Fruit fly (Drosophila melanogaster) whole organism, embryonic: ENCODE data around the gene Lcp65Aa.
A peak's percentile ranks its signal among the peaks of the same experiment; 100 is the strongest.

Source experiments
- ATbp ChIP-seq: fragments of 200-800 bp; sonication (Bioruptor generic); optimal IDR thresholded peaks from 2 replicates; lab custom pipeline; 2017; ENCODE audit warnings: missing biosample characterization, mild to moderate bottlenecking, missing genetic modification characterization, missing genetic modification reagents
- Asciz ChIP-seq: fragments of 200-800 bp; sonication (Bioruptor generic); optimal IDR thresholded peaks from 2 replicates; lab custom pipeline; 2017; ENCODE audit warnings: missing biosample characterization, mild to moderate bottlenecking, missing genetic modification characterization, missing genetic modification reagents
- Bdp1 ChIP-seq: fragments of 200-800 bp; sonication (Bioruptor generic); optimal IDR thresholded peaks from 3 replicates; lab custom pipeline; 2016; ENCODE audit warnings: missing biosample characterization, missing genetic modification characterization
- CG1233 ChIP-seq: fragments of 200-800 bp; sonication (Bioruptor generic); optimal IDR thresholded peaks from 4 replicates; lab custom pipeline; 2018; ENCODE audit warnings: missing biosample characterization, mild to moderate bottlenecking, missing genetic modification characterization
- CG17359 ChIP-seq: fragments of 200-800 bp; sonication (Bioruptor generic); optimal IDR thresholded peaks from 3 replicates; lab custom pipeline; 2018; ENCODE audit warnings: missing biosample characterization, mild to moderate bottlenecking, missing genetic modification characterization, moderate library complexity
- CG1792 ChIP-seq: fragments of 200-800 bp; sonication (Bioruptor generic); optimal IDR thresholded peaks from 2 replicates; lab custom pipeline; 2016; ENCODE audit warnings: missing biosample characterization, missing genetic modification characterization
- CG2120 ChIP-seq: fragments of 200-800 bp; sonication (Bioruptor generic); optimal IDR thresholded peaks from 3 replicates; lab custom pipeline; 2016; ENCODE audit warnings: missing biosample characterization, missing genetic modification characterization
- CG2199 ChIP-seq: fragments of 200-800 bp; sonication (Bioruptor generic); IDR thresholded peaks from 3 replicates; pipeline ENCODE4 v1.3.6; 2022; ENCODE audit warnings: missing biosample characterization, missing genetic modification characterization
- CG3281 ChIP-seq: fragments of 200-800 bp; sonication (Bioruptor generic); optimal IDR thresholded peaks from 3 replicates; lab custom pipeline; 2017; ENCODE audit warnings: missing biosample characterization, mild to moderate bottlenecking, missing genetic modification characterization
- CG33213 ChIP-seq: fragments of 200-800 bp; sonication (Bioruptor generic); optimal IDR thresholded peaks from 3 replicates; lab custom pipeline; 2016; ENCODE audit warnings: missing biosample characterization, missing genetic modification characterization
- CG4360 ChIP-seq: fragments of 200-800 bp; sonication (Bioruptor generic); IDR thresholded peaks from 2 replicates; pipeline ENCODE4 v1.3.6; 2022; ENCODE audit warnings: missing biosample characterization, missing genetic modification characterization
- CG4404 ChIP-seq: fragments of 200-800 bp; sonication (Bioruptor generic); IDR thresholded peaks from 2 replicates; pipeline ENCODE4 v1.3.6; 2022; ENCODE audit warnings: missing biosample characterization, missing genetic modification characterization
- CG4424 ChIP-seq: fragments of 200-800 bp; sonication (Bioruptor generic); optimal IDR thresholded peaks from 3 replicates; lab custom pipeline; 2016; ENCODE audit warnings: missing biosample characterization, missing genetic modification characterization
- CG7963 ChIP-seq: fragments of 200-800 bp; sonication (Bioruptor generic); IDR thresholded peaks from 3 replicates; pipeline ENCODE4 v1.3.6; 2022; ENCODE audit warnings: missing biosample characterization, missing genetic modification characterization; ENCODE audit not compliant: partially characterized antibody
- Doc3 ChIP-seq: fragments of 200-800 bp; sonication (Bioruptor generic); IDR thresholded peaks from 3 replicates; pipeline ENCODE4 v1.3.6; 2022; ENCODE audit warnings: missing biosample characterization, missing genetic modification characterization; ENCODE audit not compliant: partially characterized antibody
- Elba2 ChIP-seq: fragments of 200-800 bp; sonication (Bioruptor generic); optimal IDR thresholded peaks from 3 replicates; lab custom pipeline; 2016; ENCODE audit warnings: missing biosample characterization, missing genetic modification characterization
- HmgZ ChIP-seq: fragments of 200-800 bp; sonication (Bioruptor generic); optimal IDR thresholded peaks from 2 replicates; lab custom pipeline; 2018; ENCODE audit warnings: missing biosample characterization, mild to moderate bottlenecking, missing genetic modification characterization
- Max ChIP-seq: fragments of 200-800 bp; sonication (Bioruptor generic); optimal IDR thresholded peaks from 2 replicates; lab custom pipeline; 2016; ENCODE audit warnings: missing biosample characterization, mild to moderate bottlenecking, missing genetic modification characterization
- Med ChIP-seq: fragments of 200-800 bp; sonication (Bioruptor generic); peaks from one replicate; lab custom pipeline; 2016; ENCODE audit warnings: missing biosample characterization, missing genetic modification characterization, mild to moderate bottlenecking, inconsistent platforms, moderate library complexity
- Mes4 ChIP-seq: fragments of 200-800 bp; sonication (Bioruptor generic); optimal IDR thresholded peaks from 2 replicates; lab custom pipeline; 2016; ENCODE audit warnings: missing biosample characterization, missing genetic modification characterization
- NC2α ChIP-seq: fragments of 200-800 bp; sonication (Bioruptor generic); optimal IDR thresholded peaks from 2 replicates; lab custom pipeline; 2016; ENCODE audit warnings: missing biosample characterization, missing genetic modification characterization
- NC2β ChIP-seq: fragments of 200-800 bp; sonication (Bioruptor generic); optimal IDR thresholded peaks from 2 replicates; lab custom pipeline; 2016; ENCODE audit warnings: missing biosample characterization, missing genetic modification characterization
- Oaz ChIP-seq: fragments of 200-800 bp; sonication (Bioruptor generic); IDR thresholded peaks from 2 replicates; pipeline ENCODE4 v1.3.6; 2022; ENCODE audit warnings: missing biosample characterization, missing genetic modification characterization
- Opbp ChIP-seq: fragments of 200-800 bp; sonication (Bioruptor generic); IDR thresholded peaks from 3 replicates; pipeline ENCODE4 v1.3.6; 2022; ENCODE audit warnings: missing biosample characterization, missing genetic modification characterization; ENCODE audit not compliant: partially characterized antibody
- Poxn ChIP-seq: fragments of 200-800 bp; sonication (Bioruptor generic); IDR thresholded peaks from 2 replicates; pipeline ENCODE4 v1.3.6; 2022; ENCODE audit warnings: missing biosample characterization, missing genetic modification characterization
- Scr ChIP-seq: fragments of 200-800 bp; sonication (Bioruptor generic); IDR thresholded peaks from 2 replicates; pipeline ENCODE4 v1.3.6; 2022; ENCODE audit warnings: missing biosample characterization, missing genetic modification characterization; ENCODE audit not compliant: partially characterized antibody
- Vsx1 ChIP-seq: fragments of 200-800 bp; sonication (Bioruptor generic); optimal IDR thresholded peaks from 2 replicates; lab custom pipeline; 2017; ENCODE audit warnings: missing biosample characterization, mild to moderate bottlenecking, missing genetic modification characterization, missing genetic modification reagents
- ash1 ChIP-seq: fragments of 200-800 bp; sonication (Bioruptor generic); optimal IDR thresholded peaks from 2 replicates; lab custom pipeline; 2018; ENCODE audit warnings: missing biosample characterization, mild to moderate bottlenecking, missing genetic modification characterization
- az2 ChIP-seq: fragments of 200-800 bp; sonication (Bioruptor generic); optimal IDR thresholded peaks from 3 replicates; lab custom pipeline; 2016; ENCODE audit warnings: missing biosample characterization, missing genetic modification characterization
- bbx ChIP-seq: fragments of 200-800 bp; sonication (Bioruptor generic); IDR thresholded peaks from 2 replicates; pipeline ENCODE4 v1.3.6; 2022; ENCODE audit warnings: missing biosample characterization, missing genetic modification characterization; ENCODE audit not compliant: partially characterized antibody
- cas ChIP-seq: fragments of 200-800 bp; sonication (Bioruptor generic); IDR thresholded peaks from 2 replicates; pipeline ENCODE4 v1.3.6; 2022; ENCODE audit warnings: missing biosample characterization, missing genetic modification characterization
- crc ChIP-seq: fragments of 200-800 bp; sonication (Bioruptor generic); optimal IDR thresholded peaks from 2 replicates; lab custom pipeline; 2016; ENCODE audit warnings: missing biosample characterization, missing genetic modification characterization
- en ChIP-seq: fragments of 200-800 bp; sonication (Bioruptor generic); optimal IDR thresholded peaks from 2 replicates; lab custom pipeline; 2016; ENCODE audit warnings: missing biosample characterization, missing genetic modification characterization
- fd3F ChIP-seq: fragments of 200-800 bp; sonication (Bioruptor generic); optimal IDR thresholded peaks from 2 replicates; lab custom pipeline; 2018; ENCODE audit warnings: missing biosample characterization, mild to moderate bottlenecking, missing genetic modification characterization, moderate library complexity
- fru ChIP-seq: fragments of >200 bp; optimal IDR thresholded peaks from 2 replicates; lab custom pipeline; 2017
- ham ChIP-seq: fragments of 200-800 bp; sonication (Bioruptor generic); IDR thresholded peaks from 2 replicates; pipeline ENCODE4 v1.3.6; 2022; ENCODE audit warnings: missing biosample characterization, missing genetic modification characterization
- hb ChIP-seq: fragments of 200-800 bp; sonication (Bioruptor generic); IDR thresholded peaks from 3 replicates; pipeline ENCODE4 v1.3.6; 2022; ENCODE audit warnings: missing biosample characterization, missing genetic modification characterization; ENCODE audit not compliant: partially characterized antibody
- luna ChIP-seq: fragments of 200-800 bp; sonication (Bioruptor generic); optimal IDR thresholded peaks from 2 replicates; lab custom pipeline; 2016; ENCODE audit warnings: missing biosample characterization, missing genetic modification characterization
- maf-S ChIP-seq: fragments of 200-800 bp; sonication (Bioruptor generic); optimal IDR thresholded peaks from 2 replicates; lab custom pipeline; 2016; ENCODE audit warnings: missing biosample characterization, missing genetic modification characterization
- nau ChIP-seq: fragments of 200-800 bp; sonication (Bioruptor generic); optimal IDR thresholded peaks from 3 replicates; lab custom pipeline; 2017; ENCODE audit warnings: missing biosample characterization, mild to moderate bottlenecking, missing genetic modification characterization, missing genetic modification reagents
- nmo ChIP-seq: fragments of 200-800 bp; sonication (Bioruptor generic); optimal IDR thresholded peaks from 2 replicates; lab custom pipeline; 2018; ENCODE audit warnings: missing biosample characterization, mild to moderate bottlenecking, missing genetic modification characterization, moderate library complexity
- oc ChIP-seq: fragments of 200-800 bp; sonication (Bioruptor generic); optimal IDR thresholded peaks from 2 replicates; lab custom pipeline; 2018; ENCODE audit warnings: missing biosample characterization, mild to moderate bottlenecking, missing genetic modification characterization, moderate library complexity
- onecut ChIP-seq: fragments of 200-800 bp; sonication (Bioruptor generic); IDR thresholded peaks from 2 replicates; pipeline ENCODE4 v1.3.6; 2022; ENCODE audit warnings: missing biosample characterization, missing genetic modification characterization
- pb ChIP-seq: fragments of 200-800 bp; sonication (Bioruptor generic); optimal IDR thresholded peaks from 3 replicates; lab custom pipeline; 2016; ENCODE audit warnings: missing biosample characterization, missing genetic modification characterization
- phol ChIP-seq: fragments of 200-800 bp; sonication (Bioruptor generic); optimal IDR thresholded peaks from 3 replicates; lab custom pipeline; 2018; ENCODE audit warnings: missing biosample characterization, mild to moderate bottlenecking, missing genetic modification characterization, moderate library complexity
- pnt ChIP-seq: fragments of 200-800 bp; sonication (Bioruptor generic); optimal IDR thresholded peaks from 3 replicates; lab custom pipeline; 2016; ENCODE audit warnings: missing biosample characterization, missing genetic modification characterization
- pum ChIP-seq: fragments of 200-800 bp; sonication (Bioruptor generic); optimal IDR thresholded peaks from 2 replicates; lab custom pipeline; 2016; ENCODE audit warnings: missing biosample characterization, missing genetic modification characterization
- ttk ChIP-seq: fragments of 200-800 bp; sonication (Bioruptor generic); IDR thresholded peaks from 2 replicates; pipeline ENCODE4 v2.1.2; 2022; ENCODE audit warnings: missing biosample characterization, missing genetic modification characterization
- vfl ChIP-seq: fragments of 200-800 bp; sonication (Bioruptor generic); optimal IDR thresholded peaks from 2 replicates; lab custom pipeline; 2016; ENCODE audit warnings: missing biosample characterization, missing genetic modification characterization
- vvl ChIP-seq: fragments of 200-800 bp; sonication (Bioruptor generic); IDR thresholded peaks from 2 replicates; pipeline ENCODE4 v1.3.6; 2022; ENCODE audit warnings: missing biosample characterization, missing genetic modification characterization
- z ChIP-seq: fragments of 200-800 bp; sonication (Bioruptor generic); IDR thresholded peaks from 3 replicates; pipeline ENCODE4 v1.3.6; 2022; ENCODE audit warnings: missing biosample characterization, missing genetic modification characterization

Lcp65Aa gene

DNA sequence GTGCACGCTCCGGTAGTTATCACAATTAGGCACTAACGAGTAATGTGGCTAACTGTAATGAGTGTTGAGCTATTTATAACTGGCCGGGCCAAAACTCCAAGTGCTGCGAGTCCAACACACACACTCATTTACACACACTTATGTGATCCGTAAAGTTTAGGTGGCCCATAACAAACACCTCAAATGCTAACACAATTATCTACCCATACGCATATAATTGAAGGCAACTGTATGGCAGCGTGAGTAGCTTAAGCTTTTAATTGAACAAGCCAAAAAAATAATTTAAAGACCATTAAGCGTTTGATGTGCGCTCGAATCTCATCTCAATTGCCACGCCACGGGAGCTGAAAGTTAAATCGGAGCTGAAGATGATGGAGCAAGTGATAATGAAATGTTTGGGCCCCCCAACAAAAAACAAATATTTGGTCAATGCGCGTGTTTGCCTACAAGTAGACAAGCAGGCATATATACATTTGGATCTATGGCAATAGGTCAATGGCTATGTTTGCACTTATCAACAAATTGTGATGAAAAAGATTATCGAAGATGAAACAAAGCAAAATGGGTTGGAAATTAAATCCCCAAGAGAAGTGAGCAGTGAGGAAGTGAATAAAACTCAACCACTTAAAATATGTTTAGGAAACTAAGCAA, 11.1 kb upstream of the Lcp65Aa start, which contains the start of gene Cpr65Av (continued):
- no peak for TF ChIP-seq maf-S (GFP tag; lab: Kevin White, UChicago)
- TF ChIP-seq HmgZ (tag; lab: Kevin White, UChicago) = no peak
- no peak for TF ChIP-seq CG7963 (GFP tag; lab: Robert Waterston, UW)
- no peak for TF ChIP-seq CG4424 (GFP tag; lab: Kevin White, UChicago)
- no peak for TF ChIP-seq vvl (GFP tag; lab: Robert Waterston, UW)
- TF ChIP-seq ham (GFP tag; lab: Robert Waterston, UW) = no peak
- TF ChIP-seq CG4404 (GFP tag; lab: Robert Waterston, UW) = no peak
- TF ChIP-seq Doc3 (GFP tag; lab: Robert Waterston, UW) = no peak
- 0 out of 2 replicates have a peak, but pooled peaks have one; percentile 20 for TF ChIP-seq onecut
- peak; percentile 40 for TF ChIP-seq CG17359
- no peak for TF ChIP-seq CG33213 (GFP tag; lab: Kevin White, UChicago)
- TF ChIP-seq Poxn (GFP tag; lab: Robert Waterston, UW) = no peak
- TF ChIP-seq pum (GFP tag; lab: Kevin White, UChicago) = no peak
- no peak for TF ChIP-seq phol (tag; lab: Kevin White, UChicago)
- no peak for TF ChIP-seq Bdp1
- no peak for TF ChIP-seq Vsx1 (GFP tag; lab: Kevin White, UChicago)
- no peak for TF ChIP-seq hb (GFP tag; lab: Robert Waterston, UW)
- peak; percentile 33 for TF ChIP-seq Asciz
- TF ChIP-seq CG1792 (GFP tag; lab: Kevin White, UChicago) = no peak
- no peak for TF ChIP-seq en (GFP tag; lab: Kevin White, UChicago)
- TF ChIP-seq Opbp = no peak
- TF ChIP-seq Max (GFP tag; lab: Kevin White, UChicago) = no peak
- TF ChIP-seq CG4360 (GFP tag; lab: Robert Waterston, UW) = no peak
- TF ChIP-seq fd3F = no peak
- no peak for TF ChIP-seq bbx (GFP tag; lab: Robert Waterston, UW)
- no peak for TF ChIP-seq az2 (GFP tag; lab: Kevin White, UChicago)
- TF ChIP-seq pnt (GFP tag; lab: Kevin White, UChicago) = no peak
- no peak for TF ChIP-seq Scr (GFP tag; lab: Robert Waterston, UW)
- TF ChIP-seq Oaz (GFP tag; lab: Robert Waterston, UW) = no peak
- peak; percentile 22 for TF ChIP-seq oc (tag; lab: Kevin White, UChicago)
- TF ChIP-seq fru (lab: Kevin White, UChicago) = no peak
- no peak for TF ChIP-seq luna (GFP tag; lab: Kevin White, UChicago)
- no peak for TF ChIP-seq pb (GFP tag; lab: Kevin White, UChicago)
- no peak for TF ChIP-seq NC2α (GFP tag; lab: Kevin White, UChicago)
- TF ChIP-seq nau (GFP tag; lab: Kevin White, UChicago) = peak; percentile 3
- no peak for TF ChIP-seq CG2199 (GFP tag; lab: Robert Waterston, UW)
- TF ChIP-seq CG1233 (GFP tag; lab: Kevin White, UChicago) = peak; percentile 32
- TF ChIP-seq CG3281 (GFP tag; lab: Kevin White, UChicago) = no peak
- no peak for TF ChIP-seq Elba2 (GFP tag; lab: Kevin White, UChicago)
- no peak for TF ChIP-seq z
- TF ChIP-seq cas (GFP tag; lab: Robert Waterston, UW) = no peak
- TF ChIP-seq nmo (GFP tag; lab: Kevin White, UChicago) = no peak
- TF ChIP-seq ttk (GFP tag; lab: Robert Waterston, UW) = no peak
- TF ChIP-seq ash1 (GFP tag; lab: Kevin White, UChicago) = no peak
- TF ChIP-seq CG2120 = no peak
- TF ChIP-seq crc (GFP tag; lab: Kevin White, UChicago) = no peak
- TF ChIP-seq Mes4 (GFP tag; lab: Kevin White, UChicago) = no peak
- TF ChIP-seq vfl = no peak
- peak; percentile 52 for TF ChIP-seq Med
- no peak for TF ChIP-seq NC2β (GFP tag; lab: Kevin White, UChicago)
- TF ChIP-seq ATbp = peak; percentile 62
